Worm (Caenorhabditis elegans): ENCODE measurements around the gene T04G9.4.

The T04G9.4 gene

DNA sequence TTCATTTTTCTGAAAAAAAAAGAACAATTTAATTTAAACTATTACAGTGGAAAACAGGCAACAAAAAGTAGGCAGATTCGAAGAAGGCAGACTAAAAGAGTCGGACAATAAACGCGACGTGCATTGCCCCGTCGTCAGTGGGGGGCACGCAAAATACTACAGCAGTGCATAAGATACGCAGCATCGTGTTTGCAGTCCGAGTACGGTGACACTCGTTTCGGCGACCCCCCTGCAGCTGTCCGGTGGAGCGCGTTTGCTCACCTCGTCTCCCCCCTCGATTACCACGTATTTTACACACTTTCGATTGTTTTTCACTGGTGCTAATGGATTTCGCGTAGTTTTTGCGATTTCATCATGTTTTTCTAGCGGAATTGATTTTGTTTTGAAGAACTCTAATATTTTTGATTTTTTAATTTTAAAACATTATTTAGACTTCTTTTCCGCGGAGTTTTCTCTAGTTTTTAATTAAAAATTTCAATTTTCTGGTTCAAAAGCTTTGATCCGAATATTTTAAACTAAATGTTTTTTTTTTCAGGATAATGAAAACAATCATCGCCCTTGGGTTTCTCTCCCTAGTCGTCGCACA, 4.1 kb upstream of the T04G9.4 start, which contains the start of the genes trap-2 and ile-2 (continued):
- TF ChIP-seq ceh-44 (GFP tag; IDR thresholded peaks at IDR 0.05) (no peak), F37D6.2 (tag; optimal IDR thresholded peaks at IDR 0.05) (peak; percentile 83), jun-1 (tag; optimal IDR thresholded peaks at IDR 0.05) (peak; percentile 54), unc-62 (GFP tag; optimal IDR thresholded peaks at IDR 0.05 in 1 of 2) (peak in 1 of 2 experiments; percentile 99), unc-62 (tag; optimal IDR thresholded peaks at IDR 0.05) (no peak), madf-9 (GFP tag; conservative IDR thresholded peaks at IDR 0.05) (peak; percentile 71), tag-97 (GFP tag; IDR thresholded peaks at IDR 0.05) (no peak), Y105C5A.15 (GFP tag; IDR thresholded peaks at IDR 0.05) (no peak), dpl-1 (GFP tag; optimal IDR thresholded peaks at IDR 0.05) (peak; percentile 75), nhr-6 (tag; optimal IDR thresholded peaks at IDR 0.05) (peak; percentile 96), spr-3 (GFP tag; optimal IDR thresholded peaks at IDR 0.05) (peak; percentile 79), nhr-25 (tag; optimal IDR thresholded peaks at IDR 0.05; ENCODE audit: borderline replicate concordance, insufficient read depth) (peak; percentile 97), nhr-10 (tag; optimal IDR thresholded peaks at IDR 0.05) (peak; percentile 56), ztf-11 (tag; optimal IDR thresholded peaks at IDR 0.05) (no peak), F10B5.3 (tag; optimal IDR thresholded peaks at IDR 0.05) (peak; percentile 72), lin-39 (tag; optimal IDR thresholded peaks at IDR 0.05) (no peak), lin-15B (tag; optimal IDR thresholded peaks at IDR 0.05) (peak; percentile 66), daf-12 (tag; optimal IDR thresholded peaks at IDR 0.05) (no peak), ceh-62 (tag; optimal IDR thresholded peaks at IDR 0.05) (no peak), dve-1 (tag; optimal IDR thresholded peaks at IDR 0.05; ENCODE audit: insufficient read depth) (peak; percentile 93), mxl-2 (GFP tag; conservative IDR thresholded peaks at IDR 0.05) (no peak), madf-5 (GFP tag; IDR thresholded peaks at IDR 0.05) (0 out of 4 replicates have a peak, but pooled peaks of 1 of the 2 experiments have one; percentile 41), nhr-41 (GFP tag; IDR thresholded peaks at IDR 0.05) (peak; percentile 92), fkh-10 (GFP tag; optimal IDR thresholded peaks at IDR 0.05) (peak; percentile 83), snpc-4 (tag; optimal IDR thresholded peaks at IDR 0.05) (no peak), F44E2.7 (GFP tag; IDR thresholded peaks at IDR 0.05) (no peak), ceh-28 (tag; optimal IDR thresholded peaks at IDR 0.05) (peak; percentile 18), nhr-237 (tag; optimal IDR thresholded peaks at IDR 0.05) (no peak), nhr-11 (tag; optimal IDR thresholded peaks at IDR 0.05) (peak; percentile 94), nhr-77 (tag; optimal IDR thresholded peaks at IDR 0.05) (peak; percentile 80), mdl-1 (tag; optimal IDR thresholded peaks at IDR 0.05) (peak; percentile 45 to 90), F26F4.8 (GFP tag; conservative IDR thresholded peaks at IDR 0.05) (no peak), R02D3.7 (tag; optimal IDR thresholded peaks at IDR 0.05) (no peak), Y75B8A.6 (GFP tag; IDR thresholded peaks at IDR 0.05) (peak; percentile 65; the same call in 1 of the 2 replicates), dmd-8 (GFP tag; IDR thresholded peaks at IDR 0.05) (no peak), saeg-2 (GFP tag; IDR thresholded peaks at IDR 0.05) (peak; percentile 69; the same call in 1 of the 2 replicates), snpc-1.2 (GFP tag; IDR thresholded peaks at IDR 0.05) (peak; percentile 47; the same call in 1 of the 2 replicates), zfp-2 (tag; optimal IDR thresholded peaks at IDR 0.05) (no peak), lim-7 (GFP tag; IDR thresholded peaks at IDR 0.05) (0 out of 2 replicates have a peak, but pooled peaks have one; percentile 51), mdt-29 (GFP tag; IDR thresholded peaks at IDR 0.05) (peak; percentile 80), ama-1 (optimal IDR thresholded peaks at IDR 0.05) (no peak), set-16 (GFP tag; IDR thresholded peaks at IDR 0.05) (peak; percentile 80), nhr-102 (tag; optimal IDR thresholded peaks at IDR 0.05) (peak; percentile 94), tra-1 (GFP tag; IDR thresholded peaks at IDR 0.05) (peak; percentile 90), ctbp-1 (GFP tag; IDR thresholded peaks at IDR 0.05) (peak; percentile 80), ceh-32 (tag; optimal IDR thresholded peaks at IDR 0.05; ENCODE audit: poor library complexity) (peak; percentile 6), lin-38 (GFP tag; IDR thresholded peaks at IDR 0.05) (peak; percentile 99), fos-1 (tag; optimal IDR thresholded peaks at IDR 0.05) (no peak), ceh-20 (GFP tag; IDR thresholded peaks at IDR 0.05) (peak; percentile 79), spr-1 (tag; optimal IDR thresholded peaks at IDR 0.05) (peak; percentile 92), mep-1 (tag; optimal IDR thresholded peaks at IDR 0.05) (peak; percentile 97)
